Fruit fly (Drosophila melanogaster): Measurements from ENCODE around the gene CG7168.

CG7168 gene

DNA sequence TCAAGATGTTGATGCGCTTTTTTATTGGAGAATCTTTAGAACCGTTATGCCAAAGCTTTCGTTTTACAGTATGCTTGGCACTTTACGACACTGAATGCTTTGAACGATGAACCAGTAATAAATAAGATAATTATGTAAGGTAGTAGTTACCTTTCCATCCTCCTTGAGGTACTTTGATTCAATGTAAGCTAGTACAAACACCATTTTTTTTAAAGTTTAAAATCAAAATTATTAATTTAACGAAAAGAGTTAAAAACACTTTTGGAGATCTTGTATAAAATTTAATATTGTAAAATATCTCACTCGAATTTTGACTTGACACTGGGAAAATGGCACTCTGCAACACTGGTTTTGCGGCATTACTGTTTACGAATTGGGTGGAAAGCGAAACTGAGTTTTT, 40.5 kb downstream of the CG7168 start, which contains the start of the genes Arp5 and CG7208 (continued):
- TF ChIP-seq PHDP (tag; optimal IDR thresholded peaks at IDR 0.05) (peak; percentile 76), Meics (GFP tag; optimal IDR thresholded peaks at IDR 0.05) (peak; percentile 85), CG8290 (GFP tag; optimal IDR thresholded peaks at IDR 0.05) (peak; percentile 66), CG8290 (tag; optimal IDR thresholded peaks at IDR 0.05) (peak in 1 of 2 experiments; percentile 34), Poxn (GFP tag; IDR thresholded peaks at IDR 0.05) (no peak), Optix (GFP tag; IDR thresholded peaks at IDR 0.05) (no peak), dimm (GFP tag; IDR thresholded peaks at IDR 0.05) (no peak), CG7786 (GFP tag; optimal IDR thresholded peaks at IDR 0.05) (peak; percentile 58), TFAM (GFP tag; optimal IDR thresholded peaks at IDR 0.05) (no peak), mirr (GFP tag; optimal IDR thresholded peaks at IDR 0.05) (no peak), so (GFP tag; IDR thresholded peaks at IDR 0.05) (no peak), CG4404 (GFP tag; IDR thresholded peaks at IDR 0.05) (peak; percentile 48; the same call in 1 of the 2 replicates), sd (tag; optimal IDR thresholded peaks at IDR 0.05) (no peak), ab (GFP tag; optimal IDR thresholded peaks at IDR 0.05) (no peak), slou (GFP tag; optimal IDR thresholded peaks at IDR 0.05) (peak; percentile 42), Ets97D (GFP tag; optimal IDR thresholded peaks at IDR 0.05) (peak; percentile 70), dysf (GFP tag; IDR thresholded peaks at IDR 0.05) (peak; percentile 70), fru (optimal IDR thresholded peaks at IDR 0.05) (no peak), CG8388 (GFP tag; optimal IDR thresholded peaks at IDR 0.05) (peak; percentile 52), az2 (GFP tag; optimal IDR thresholded peaks at IDR 0.05) (peak; percentile 66), CG4282 (GFP tag; optimal IDR thresholded peaks at IDR 0.05) (no peak), CG17359 (tag; optimal IDR thresholded peaks at IDR 0.05) (peak; percentile 74), hkb (optimal IDR thresholded peaks at IDR 0.05) (no peak), hkb (GFP tag; IDR thresholded peaks at IDR 0.05) (peak; percentile 62), Trl (optimal IDR thresholded peaks at IDR 0.05) (no peak), Trl (GFP tag; optimal IDR thresholded peaks at IDR 0.05) (peak; percentile 46), CG1832 (GFP tag; optimal IDR thresholded peaks at IDR 0.05) (no peak), CG7556 (GFP tag; optimal IDR thresholded peaks at IDR 0.05) (peak; percentile 60), CG7928 (GFP tag; optimal IDR thresholded peaks at IDR 0.05) (peak; percentile 30), CG10147 (GFP tag; optimal IDR thresholded peaks at IDR 0.05) (peak; percentile 59), CG33213 (GFP tag; optimal IDR thresholded peaks at IDR 0.05) (peak; percentile 53), CG17186 (GFP tag; optimal IDR thresholded peaks at IDR 0.05) (no peak), kni (GFP tag; optimal IDR thresholded peaks at IDR 0.05) (no peak), nmo (GFP tag; optimal IDR thresholded peaks at IDR 0.05) (peak; percentile 83), CG17829 (tag; optimal IDR thresholded peaks at IDR 0.05) (peak; percentile 51), CG7271 (tag; optimal IDR thresholded peaks at IDR 0.05) (no peak), CG6683 (GFP tag; optimal IDR thresholded peaks at IDR 0.05) (peak; percentile 39), CG42726 (GFP tag; IDR thresholded peaks at IDR 0.05; ENCODE audit: partially characterized antibody) (no peak), dmrt99B (tag; optimal IDR thresholded peaks at IDR 0.05) (no peak), CG10431 (GFP tag; optimal IDR thresholded peaks at IDR 0.05) (no peak), gsb (GFP tag; IDR thresholded peaks at IDR 0.05) (0 out of 2 replicates have a peak, but pooled peaks have one; percentile 8), hth (optimal IDR thresholded peaks at IDR 0.05) (no peak), ara (GFP tag; IDR thresholded peaks at IDR 0.05) (0 out of 2 replicates have a peak, but pooled peaks have one; percentile 31), CG11695 (GFP tag; IDR thresholded peaks at IDR 0.05) (peak; percentile 49; the same call in 1 of the 3 replicates), HLH54F (GFP tag; optimal IDR thresholded peaks at IDR 0.05) (peak; percentile 57), CG12071 (GFP tag; optimal IDR thresholded peaks at IDR 0.05) (no peak), Nf-YB (GFP tag; optimal IDR thresholded peaks at IDR 0.05) (peak; percentile 52), NK7.1 (GFP tag; optimal IDR thresholded peaks at IDR 0.05) (no peak), row (GFP tag; IDR thresholded peaks at IDR 0.05) (peak; percentile 84), CG14860 (GFP tag; IDR thresholded peaks at IDR 0.05; ENCODE audit: partially characterized antibody) (no peak), Vsx1 (GFP tag; optimal IDR thresholded peaks at IDR 0.05) (no peak), Sry-β (GFP tag; optimal IDR thresholded peaks at IDR 0.05) (peak; percentile 73), tna (GFP tag; IDR thresholded peaks at IDR 0.05; ENCODE audit: partially characterized antibody) (no peak)

Measured in whole organism, embryonic.